1 fruit fly cellular context compared by ENCODE assay signal in genomic region chr2L:15038339-15039308, dm6.
TF ChIP-seq lines count a peak whose summit lies in the region.

CIAPIN1 (minus strand) TSS chr2L:15038861.

TF ChIP-seq in whole organism, embryonic, 481 proteins besides CTCF, POLR2A, EP300 and RAD21 (continued from another document):
- TF ChIP-seq HLH4C (GFP tag; IDR thresholded peaks at IDR 0.05; lab: Robert Waterston, UW; ENCODE audit: partially characterized antibody) (peak; percentile 5; the same call in 2 of the 3 replicates), ATbp (GFP tag; optimal IDR thresholded peaks at IDR 0.05; lab: Kevin White, UChicago) (no peak), CG2120 (GFP tag; optimal IDR thresholded peaks at IDR 0.05; lab: Kevin White, UChicago) (no peak), CG4360 (GFP tag; IDR thresholded peaks at IDR 0.05; lab: Robert Waterston, UW) (no peak), CG6654 (GFP tag; optimal IDR thresholded peaks at IDR 0.05; lab: Kevin White, UChicago) (no peak), Pdp1 (GFP tag; optimal IDR thresholded peaks at IDR 0.05; lab: Kevin White, UChicago) (peak in 1 of 2 experiments; percentile 28), Opbp (GFP tag; IDR thresholded peaks at IDR 0.05; lab: Robert Waterston, UW; ENCODE audit: partially characterized antibody) (peak; percentile 54; the same call in 2 of the 3 replicates), CG1602 (GFP tag; optimal IDR thresholded peaks at IDR 0.05; lab: Kevin White, UChicago) (no peak), vvl (GFP tag; IDR thresholded peaks at IDR 0.05; lab: Robert Waterston, UW) (0 out of 2 replicates have a peak, but pooled peaks have one; percentile 6), CG30020 (tag; optimal IDR thresholded peaks at IDR 0.05; lab: Kevin White, UChicago) (peak; percentile 18), CG32772 (GFP tag; IDR thresholded peaks at IDR 0.05; lab: Robert Waterston, UW) (no peak), CG13624 (GFP tag; optimal IDR thresholded peaks at IDR 0.05; lab: Kevin White, UChicago) (no peak), eve (GFP tag; optimal IDR thresholded peaks at IDR 0.05; lab: Kevin White, UChicago) (no peak), CG10959 (GFP tag; IDR thresholded peaks at IDR 0.05; lab: Robert Waterston, UW) (no peak), Doc3 (GFP tag; IDR thresholded peaks at IDR 0.05; lab: Robert Waterston, UW; ENCODE audit: partially characterized antibody) (peak; percentile 20; the same call in 1 of the 3 replicates), stc (GFP tag; IDR thresholded peaks at IDR 0.05; lab: Robert Waterston, UW) (no peak), CG4617 (GFP tag; optimal IDR thresholded peaks at IDR 0.05; lab: Kevin White, UChicago; ENCODE audit: borderline replicate concordance) (no peak), kni (GFP tag; optimal IDR thresholded peaks at IDR 0.05; lab: Kevin White, UChicago) (no peak), CG32532 (GFP tag; IDR thresholded peaks at IDR 0.05; lab: Robert Waterston, UW) (no peak), CG14860 (GFP tag; IDR thresholded peaks at IDR 0.05; lab: Robert Waterston, UW; ENCODE audit: partially characterized antibody) (peak; percentile 46), tio (GFP tag; optimal IDR thresholded peaks at IDR 0.05; lab: Kevin White, UChicago) (peak; percentile 22), CG16813 (GFP tag; IDR thresholded peaks at IDR 0.05; lab: Robert Waterston, UW; ENCODE audit: partially characterized antibody) (peak; percentile 7; the same call in 2 of the 3 replicates), CG13424 (tag; optimal IDR thresholded peaks at IDR 0.05; lab: Kevin White, UChicago) (no peak), tna (GFP tag; IDR thresholded peaks at IDR 0.05; lab: Robert Waterston, UW; ENCODE audit: partially characterized antibody) (peak; percentile 63), slp2 (GFP tag; optimal IDR thresholded peaks at IDR 0.05; lab: Kevin White, UChicago) (no peak), Ptx1 (GFP tag; IDR thresholded peaks at IDR 0.05; lab: Robert Waterston, UW) (no peak), CG7372 (GFP tag; IDR thresholded peaks at IDR 0.05; lab: Robert Waterston, UW) (no peak), CG3163 (GFP tag; optimal IDR thresholded peaks at IDR 0.05; lab: Kevin White, UChicago) (no peak), Bgb (GFP tag; IDR thresholded peaks at IDR 0.05; lab: Robert Waterston, UW; ENCODE audit: partially characterized antibody) (peak; percentile 52), Sry-δ (GFP tag; optimal IDR thresholded peaks at IDR 0.05; lab: Kevin White, UChicago) (peak; percentile 70), sens-2 (GFP tag; IDR thresholded peaks at IDR 0.05; lab: Robert Waterston, UW) (no peak), CG1792 (GFP tag; optimal IDR thresholded peaks at IDR 0.05; lab: Kevin White, UChicago) (no peak), nau (GFP tag; optimal IDR thresholded peaks at IDR 0.05; lab: Kevin White, UChicago) (no peak), sob (GFP tag; IDR thresholded peaks at IDR 0.05; lab: Robert Waterston, UW) (no peak), stwl (tag; optimal IDR thresholded peaks at IDR 0.05; lab: Kevin White, UChicago) (peak; percentile 28), hth (optimal IDR thresholded peaks at IDR 0.05; lab: Kevin White, UChicago) (no peak), CG5245 (GFP tag; optimal IDR thresholded peaks at IDR 0.05; lab: Kevin White, UChicago) (no peak), nerfin-2 (GFP tag; IDR thresholded peaks at IDR 0.05; lab: Robert Waterston, UW; ENCODE audit: partially characterized antibody) (peak; percentile 66), CG42726 (GFP tag; IDR thresholded peaks at IDR 0.05; lab: Robert Waterston, UW; ENCODE audit: partially characterized antibody) (0 out of 2 replicates have a peak, but pooled peaks have one; percentile 51), CG34422 (GFP tag; IDR thresholded peaks at IDR 0.05; lab: Robert Waterston, UW) (peak; percentile 11; the same call in 1 of the 3 replicates), CG6791 (GFP tag; IDR thresholded peaks at IDR 0.05; lab: Robert Waterston, UW; ENCODE audit: partially characterized antibody) (peak; percentile 67; the same call in 2 of the 3 replicates), btn (GFP tag; optimal IDR thresholded peaks at IDR 0.05; lab: Kevin White, UChicago) (no peak), ato (GFP tag; IDR thresholded peaks at IDR 0.05; lab: Robert Waterston, UW; ENCODE audit: partially characterized antibody) (peak; percentile 62; the same call in 1 of the 2 replicates), CG14050 (GFP tag; IDR thresholded peaks at IDR 0.05; lab: Robert Waterston, UW) (no peak), Xbp1 (GFP tag; optimal IDR thresholded peaks at IDR 0.05; lab: Kevin White, UChicago) (no peak), CG8089 (GFP tag; optimal IDR thresholded peaks at IDR 0.05; lab: Kevin White, UChicago) (no peak), her (GFP tag; optimal IDR thresholded peaks at IDR 0.05; lab: Kevin White, UChicago) (no peak), E2f2 (GFP tag; IDR thresholded peaks at IDR 0.05; lab: Robert Waterston, UW) (peak; percentile 8; the same call in 1 of the 2 replicates), Dp (GFP tag; optimal IDR thresholded peaks at IDR 0.05; lab: Kevin White, UChicago) (no peak), hkb (optimal IDR thresholded peaks at IDR 0.05; lab: Kevin White, UChicago) (no peak), hkb (GFP tag; IDR thresholded peaks at IDR 0.05; lab: Robert Waterston, UW) (no peak), gem (tag; optimal IDR thresholded peaks at IDR 0.05; lab: Kevin White, UChicago) (no peak), chinmo (GFP tag; IDR thresholded peaks at IDR 0.05; lab: Robert Waterston, UW; ENCODE audit: partially characterized antibody) (0 out of 4 replicates have a peak, but pooled peaks have one; percentile 32), sc (optimal IDR thresholded peaks at IDR 0.05; lab: Kevin White, UChicago) (no peak), sc (GFP tag; optimal IDR thresholded peaks at IDR 0.05; lab: Kevin White, UChicago) (no peak), tap (tag; optimal IDR thresholded peaks at IDR 0.05; lab: Kevin White, UChicago) (no peak), CG15514 (GFP tag; optimal IDR thresholded peaks at IDR 0.05; lab: Kevin White, UChicago) (peak; percentile 83), Dref (GFP tag; IDR thresholded peaks at IDR 0.05; lab: Robert Waterston, UW) (peak; percentile 78), CG9437 (GFP tag; optimal IDR thresholded peaks at IDR 0.05; lab: Kevin White, UChicago) (no peak), lola (GFP tag; optimal IDR thresholded peaks at IDR 0.05; lab: Kevin White, UChicago) (peak in 1 of 3 experiments; percentile 16), Gsc (GFP tag; IDR thresholded peaks at IDR 0.05; lab: Robert Waterston, UW) (no peak), CG10366 (GFP tag; IDR thresholded peaks at IDR 0.05; lab: Robert Waterston, UW) (no peak), bbx (GFP tag; IDR thresholded peaks at IDR 0.05; lab: Robert Waterston, UW; ENCODE audit: partially characterized antibody) (peak; percentile 65), Oli (tag; optimal IDR thresholded peaks at IDR 0.05; lab: Kevin White, UChicago) (no peak), grn (GFP tag; optimal IDR thresholded peaks at IDR 0.05; lab: Kevin White, UChicago) (no peak), tll (GFP tag; optimal IDR thresholded peaks at IDR 0.05; lab: Kevin White, UChicago) (peak in 1 of 2 experiments; percentile 32), CG33557 (GFP tag; optimal IDR thresholded peaks at IDR 0.05; lab: Kevin White, UChicago) (no peak), CG7786 (GFP tag; optimal IDR thresholded peaks at IDR 0.05; lab: Kevin White, UChicago) (no peak), wdn (GFP tag; IDR thresholded peaks at IDR 0.05; lab: Robert Waterston, UW) (no peak), tin (GFP tag; optimal IDR thresholded peaks at IDR 0.05; lab: Kevin White, UChicago) (no peak), Spps (tag; optimal IDR thresholded peaks at IDR 0.05; lab: Kevin White, UChicago) (no peak), amos (GFP tag; IDR thresholded peaks at IDR 0.05; lab: Robert Waterston, UW; ENCODE audit: partially characterized antibody) (peak; percentile 50)
TF ChIP-seq in whole organism, embryonic: peak in this region for 35.
